Worm (Caenorhabditis elegans): ENCODE results near the gene C45B11.5.

- no peak for TF ChIP-seq ztf-11 (tag; optimal IDR thresholded peaks at IDR 0.05)
- TF ChIP-seq snpc-4 (tag; optimal IDR thresholded peaks at IDR 0.05) = no peak
- no peak for TF ChIP-seq lin-13 (tag; optimal IDR thresholded peaks at IDR 0.05)
- no peak for TF ChIP-seq nhr-28 (tag; optimal IDR thresholded peaks at IDR 0.05)
- no peak for TF ChIP-seq mab-5 (tag; optimal IDR thresholded peaks at IDR 0.05)
- no peak for TF ChIP-seq nhr-12 (tag; optimal IDR thresholded peaks at IDR 0.05)
- no peak for TF ChIP-seq mep-1 (tag; optimal IDR thresholded peaks at IDR 0.05)
- TF ChIP-seq ceh-39 (tag; optimal IDR thresholded peaks at IDR 0.05) = no peak
- TF ChIP-seq ceh-43 (GFP tag; optimal IDR thresholded peaks at IDR 0.05) = no peak
- TF ChIP-seq unc-62 (GFP tag; optimal IDR thresholded peaks at IDR 0.05) = no peak
- no peak for TF ChIP-seq nhr-76 (tag; optimal IDR thresholded peaks at IDR 0.05)
Measured at ce11 chrV:11048678-11049077, 7.1 kb downstream of the C45B11.5 start, which contains the start of gene srh-74.

All from whole organism, mixed stage, embryonic.